Fruit fly (Drosophila melanogaster) whole organism, embryonic: ENCODE results near the gene ddbt.

Experiments used
- Blimp-1 ChIP-seq: fragments of 200-800 bp; sonication (Bioruptor generic); optimal IDR thresholded peaks from 3 replicates; lab custom pipeline; 2018; ENCODE audit warnings: missing biosample characterization, missing genetic modification characterization, mild to moderate bottlenecking, moderate library complexity, missing genetic modification reagents
- BtbVII ChIP-seq: fragments of 200-800 bp; sonication (Bioruptor generic); optimal IDR thresholded peaks from 3 replicates; lab custom pipeline; 2017; ENCODE audit warnings: missing biosample characterization, mild to moderate bottlenecking, missing genetic modification characterization
- CG1024 ChIP-seq: fragments of 200-800 bp; sonication (Bioruptor generic); IDR thresholded peaks from 2 replicates; pipeline ENCODE4 v1.3.6; 2022; ENCODE audit warnings: missing biosample characterization, missing genetic modification characterization
- CG10462 ChIP-seq: fragments of 200-800 bp; sonication (Bioruptor generic); optimal IDR thresholded peaks from 2 replicates; lab custom pipeline; 2016; ENCODE audit warnings: missing biosample characterization, missing genetic modification characterization
- CG12299 ChIP-seq: fragments of 200-800 bp; sonication (Bioruptor generic); optimal IDR thresholded peaks from 2 replicates; lab custom pipeline; 2018; ENCODE audit warnings: missing biosample characterization, mild to moderate bottlenecking, missing genetic modification characterization
- CG1233 ChIP-seq: fragments of 200-800 bp; sonication (Bioruptor generic); optimal IDR thresholded peaks from 4 replicates; lab custom pipeline; 2018; ENCODE audit warnings: missing biosample characterization, mild to moderate bottlenecking, missing genetic modification characterization
- CG12769 ChIP-seq: fragments of 200-800 bp; sonication (Bioruptor generic); optimal IDR thresholded peaks from 2 replicates; lab custom pipeline; 2019; ENCODE audit warnings: missing biosample characterization, mild to moderate bottlenecking, missing genetic modification characterization, moderate library complexity
- CG17802 ChIP-seq: fragments of 200-800 bp; sonication (Bioruptor generic); optimal IDR thresholded peaks from 2 replicates; lab custom pipeline; 2018; ENCODE audit warnings: missing biosample characterization, mild to moderate bottlenecking, missing genetic modification characterization, moderate library complexity
- CG17912 ChIP-seq: fragments of 200-800 bp; sonication (Bioruptor generic); optimal IDR thresholded peaks from 2 replicates; lab custom pipeline; 2018; ENCODE audit warnings: missing biosample characterization, mild to moderate bottlenecking, missing genetic modification characterization
- CG30020 ChIP-seq: fragments of 200-800 bp; optimal IDR thresholded peaks from 2 replicates; lab custom pipeline; 2019; ENCODE audit warnings: missing biosample characterization, mild to moderate bottlenecking, missing genetic modification characterization, moderate library complexity
- CG5245 ChIP-seq: fragments of 200-800 bp; sonication (Bioruptor generic); optimal IDR thresholded peaks from 3 replicates; lab custom pipeline; 2016; ENCODE audit warnings: missing biosample characterization, missing genetic modification characterization
- CG6254 ChIP-seq: fragments of 200-800 bp; sonication (Bioruptor generic); optimal IDR thresholded peaks from 3 replicates; lab custom pipeline; 2017; ENCODE audit warnings: mild to moderate bottlenecking, missing biosample characterization, missing genetic modification reagents, missing genetic modification characterization
- CG9817 ChIP-seq: fragments of 200-800 bp; sonication (Bioruptor generic); optimal IDR thresholded peaks from 2 replicates; lab custom pipeline; 2018; ENCODE audit warnings: missing biosample characterization, mild to moderate bottlenecking, missing genetic modification characterization, moderate library complexity
- CoRest ChIP-seq: fragments of 200-800 bp; sonication (Bioruptor generic); optimal IDR thresholded peaks from 3 replicates; lab custom pipeline; 2018; ENCODE audit warnings: missing biosample characterization, mild to moderate bottlenecking, missing genetic modification characterization, moderate library complexity
- D19A ChIP-seq: fragments of 200-800 bp; optimal IDR thresholded peaks from 3 replicates; lab custom pipeline; 2019; ENCODE audit warnings: missing biosample characterization, mild to moderate bottlenecking, missing genetic modification characterization, moderate library complexity
- Dad ChIP-seq: fragments of 200-800 bp; sonication (Bioruptor generic); optimal IDR thresholded peaks from 3 replicates; lab custom pipeline; 2016; ENCODE audit warnings: missing biosample characterization, missing genetic modification characterization
- Deaf1 ChIP-seq: fragments of 200-800 bp; optimal IDR thresholded peaks from 3 replicates; lab custom pipeline; 2019; ENCODE audit warnings: missing biosample characterization, mild to moderate bottlenecking, missing genetic modification characterization, moderate library complexity
- Dek ChIP-seq: fragments of 200-800 bp; sonication (Bioruptor generic); optimal IDR thresholded peaks from 3 replicates; lab custom pipeline; 2019; ENCODE audit warnings: missing biosample characterization, mild to moderate bottlenecking, missing genetic modification characterization, moderate library complexity
- Dip2 ChIP-seq: fragments of 200-800 bp; sonication (Bioruptor generic); IDR thresholded peaks from 2 replicates; pipeline ENCODE4 v1.3.6; 2022; ENCODE audit warnings: missing biosample characterization, missing genetic modification characterization
- Doc3 ChIP-seq: fragments of 200-800 bp; sonication (Bioruptor generic); IDR thresholded peaks from 3 replicates; pipeline ENCODE4 v1.3.6; 2022; ENCODE audit warnings: missing biosample characterization, missing genetic modification characterization; ENCODE audit not compliant: partially characterized antibody
- Elba2 ChIP-seq: fragments of 200-800 bp; sonication (Bioruptor generic); optimal IDR thresholded peaks from 3 replicates; lab custom pipeline; 2016; ENCODE audit warnings: missing biosample characterization, missing genetic modification characterization
- Gsc ChIP-seq: fragments of 200-800 bp; sonication (Bioruptor generic); IDR thresholded peaks from 2 replicates; pipeline ENCODE4 v1.3.6; 2022; ENCODE audit warnings: missing biosample characterization, missing genetic modification characterization
- Hmr ChIP-seq: fragments of 200-800 bp; sonication (Bioruptor generic); optimal IDR thresholded peaks from 3 replicates; lab custom pipeline; 2017; ENCODE audit warnings: mild to moderate bottlenecking, missing biosample characterization, missing genetic modification reagents, missing genetic modification characterization
- Hr39 ChIP-seq: fragments of >200 bp; optimal IDR thresholded peaks from 2 replicates; lab custom pipeline; 2017
- MBD-R2 ChIP-seq: fragments of 200-800 bp; sonication (Bioruptor generic); IDR thresholded peaks from 2 replicates; pipeline ENCODE4 v1.3.6; 2022; ENCODE audit warnings: missing biosample characterization, missing genetic modification characterization
- NFAT ChIP-seq: fragments of 200-800 bp; sonication (Bioruptor generic); IDR thresholded peaks from 2 replicates; pipeline ENCODE4 v1.3.6; 2022; ENCODE audit warnings: missing biosample characterization, missing genetic modification characterization
- Pdp1 ChIP-seq, 2 experiments: fragments of 200-800 bp; sonication (Bioruptor generic); optimal IDR thresholded peaks; 3 replicates each; lab custom pipeline; 2016; ENCODE audit warnings: missing biosample characterization in 2 of 2, missing genetic modification characterization in 2 of 2, mild to moderate bottlenecking in 1 of 2, moderate library complexity in 1 of 2
- Ravus ChIP-seq: fragments of 200-800 bp; sonication (Bioruptor generic); IDR thresholded peaks from 2 replicates; pipeline ENCODE4 v1.3.6; 2022; ENCODE audit warnings: missing biosample characterization, missing genetic modification characterization
- Rfx ChIP-seq: fragments of 200-800 bp; sonication (Bioruptor generic); IDR thresholded peaks from 2 replicates; pipeline ENCODE4 v1.3.6; 2022; ENCODE audit warnings: missing biosample characterization, missing genetic modification characterization
- Scr ChIP-seq: fragments of 200-800 bp; sonication (Bioruptor generic); IDR thresholded peaks from 2 replicates; pipeline ENCODE4 v1.3.6; 2022; ENCODE audit warnings: missing biosample characterization, missing genetic modification characterization; ENCODE audit not compliant: partially characterized antibody
- Side ChIP-seq: fragments of 200-800 bp; sonication (Bioruptor generic); optimal IDR thresholded peaks from 2 replicates; lab custom pipeline; 2016; ENCODE audit warnings: missing biosample characterization, missing genetic modification characterization
- Sry-δ ChIP-seq: fragments of 200-800 bp; sonication (Bioruptor generic); optimal IDR thresholded peaks from 2 replicates; lab custom pipeline; 2016; ENCODE audit warnings: missing biosample characterization, missing genetic modification characterization
- ash1 ChIP-seq: fragments of 200-800 bp; sonication (Bioruptor generic); optimal IDR thresholded peaks from 2 replicates; lab custom pipeline; 2018; ENCODE audit warnings: missing biosample characterization, mild to moderate bottlenecking, missing genetic modification characterization
- bsh ChIP-seq, 2 experiments: fragments of 200-800 bp; sonication (Bioruptor generic); optimal IDR thresholded peaks; 2 replicates each; lab custom pipeline; 2017 to 2018; ENCODE audit warnings: mild to moderate bottlenecking in 2 of 2, missing biosample characterization in 2 of 2, missing genetic modification characterization in 2 of 2, moderate library complexity in 1 of 2
- cas ChIP-seq: fragments of 200-800 bp; sonication (Bioruptor generic); IDR thresholded peaks from 2 replicates; pipeline ENCODE4 v1.3.6; 2022; ENCODE audit warnings: missing biosample characterization, missing genetic modification characterization
- cato ChIP-seq: fragments of 200-800 bp; sonication (Bioruptor generic); optimal IDR thresholded peaks from 2 replicates; lab custom pipeline; 2016; ENCODE audit warnings: missing biosample characterization, missing genetic modification characterization, borderline replicate concordance
- chm ChIP-seq: fragments of 200-800 bp; sonication (Bioruptor generic); IDR thresholded peaks from 2 replicates; pipeline ENCODE4 v1.3.6; 2022; ENCODE audit warnings: missing biosample characterization, missing genetic modification characterization
- ci ChIP-seq: fragments of 200-800 bp; sonication (Bioruptor generic); IDR thresholded peaks from 3 replicates; pipeline ENCODE4 v1.3.6; 2022; ENCODE audit warnings: missing biosample characterization, missing genetic modification characterization
- crc ChIP-seq: fragments of 200-800 bp; sonication (Bioruptor generic); optimal IDR thresholded peaks from 2 replicates; lab custom pipeline; 2016; ENCODE audit warnings: missing biosample characterization, missing genetic modification characterization
- gce ChIP-seq: fragments of 200-800 bp; sonication (Bioruptor generic); IDR thresholded peaks from 3 replicates; pipeline ENCODE4 v1.3.6; 2022; ENCODE audit warnings: missing biosample characterization, missing genetic modification characterization
- gcm2 ChIP-seq: fragments of 200-800 bp; sonication (Bioruptor generic); optimal IDR thresholded peaks from 2 replicates; lab custom pipeline; 2016; ENCODE audit warnings: missing biosample characterization, missing genetic modification characterization
- nerfin-1 ChIP-seq: fragments of 200-800 bp; sonication (Bioruptor generic); optimal IDR thresholded peaks from 3 replicates; lab custom pipeline; 2019; ENCODE audit warnings: missing biosample characterization, mild to moderate bottlenecking, missing genetic modification characterization, moderate library complexity
- odd ChIP-seq: fragments of 200-800 bp; sonication (Bioruptor generic); optimal IDR thresholded peaks from 2 replicates; lab custom pipeline; 2017; ENCODE audit warnings: missing biosample characterization, mild to moderate bottlenecking, missing genetic modification characterization
- pan ChIP-seq, 4 experiments: fragments of >200 bp in 3 of 4; fragments of 200-800 bp in 1 of 4; sonication (Bioruptor generic) in 1 of 4; optimal IDR thresholded peaks in 3 of 4; IDR thresholded peaks in 1 of 4; 2 replicates each; pipeline versions ENCODE4 v1.3.6 to Lab custom; 2017 to 2022; ENCODE audit warnings: missing biosample characterization in 2 of 4, missing genetic modification characterization in 2 of 4, mixed read lengths in 1 of 4
- slp2 ChIP-seq: fragments of 200-800 bp; sonication (Bioruptor generic); optimal IDR thresholded peaks from 2 replicates; lab custom pipeline; 2016; ENCODE audit warnings: missing biosample characterization, missing genetic modification characterization
- stwl ChIP-seq: fragments of 200-800 bp; sonication (Bioruptor generic); optimal IDR thresholded peaks from 3 replicates; lab custom pipeline; 2018; ENCODE audit warnings: missing biosample characterization, mild to moderate bottlenecking, missing genetic modification characterization, moderate library complexity
- ttk ChIP-seq: fragments of 200-800 bp; sonication (Bioruptor generic); IDR thresholded peaks from 2 replicates; pipeline ENCODE4 v2.1.2; 2022; ENCODE audit warnings: missing biosample characterization, missing genetic modification characterization

ddbt gene

DNA sequence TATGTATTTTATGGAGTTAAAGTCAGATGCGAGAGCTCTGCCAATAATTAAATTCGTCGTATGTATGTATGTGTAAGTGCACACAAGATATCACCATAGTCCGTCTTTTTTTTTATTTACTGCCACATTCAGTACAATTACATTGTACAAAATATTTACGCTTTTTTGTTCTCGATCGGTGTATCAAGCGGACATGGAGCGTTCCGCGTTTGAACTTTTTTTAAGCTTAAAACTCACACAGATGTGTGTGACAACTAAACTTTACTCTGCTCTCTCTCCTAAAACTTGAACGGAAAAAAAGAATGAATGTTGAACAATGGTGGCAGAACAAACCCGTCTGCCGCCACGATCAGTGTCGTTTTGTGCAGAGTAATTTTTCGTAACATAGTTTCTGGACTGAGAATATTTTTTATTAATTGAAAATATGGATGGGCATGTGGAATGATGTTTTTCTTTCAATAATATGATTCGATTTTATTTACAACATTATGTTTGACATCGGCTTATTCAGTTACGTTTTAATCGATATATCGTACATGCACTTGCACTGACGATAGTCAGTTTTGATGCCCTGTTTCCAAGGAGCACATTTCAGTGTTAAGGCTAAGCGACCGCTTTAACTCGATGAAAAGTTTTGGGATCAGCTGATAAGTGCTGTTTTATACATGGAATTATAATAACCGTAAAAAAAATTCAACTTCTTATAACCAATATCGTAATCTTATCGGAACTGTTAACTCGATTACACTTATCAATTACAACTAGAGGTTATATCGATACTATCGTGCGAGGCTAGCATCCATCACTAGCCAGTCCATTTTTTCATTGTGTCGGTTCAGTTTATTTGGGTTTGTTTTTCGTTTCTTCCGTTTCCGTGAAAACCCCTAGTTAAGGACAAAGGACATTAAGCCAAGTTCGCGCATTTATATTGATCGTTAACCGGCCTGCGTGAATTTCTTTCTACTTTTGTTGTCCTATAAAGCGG is 30.1 kb downstream of the ddbt start, which contains the start of gene mth (continued):
- TF ChIP-seq D19A (tag; lab: Kevin White, UChicago) (peak; percentile 1), cato (GFP tag; lab: Kevin White, UChicago) (no peak), gce (0 out of 3 replicates have a peak, but pooled peaks have one; percentile 30), gcm2 (GFP tag; lab: Kevin White, UChicago) (no peak), stwl (tag; lab: Kevin White, UChicago) (peak; percentile 81), CG10462 (GFP tag; lab: Kevin White, UChicago) (peak; percentile 24), Deaf1 (tag; lab: Kevin White, UChicago) (peak; percentile 25), Hr39 (lab: Kevin White, UChicago) (no peak), CG12769 (tag; lab: Kevin White, UChicago) (peak; percentile 49), bsh (GFP tag; optimal IDR thresholded peaks at IDR 0.05; lab: Kevin White, UChicago) (peak in 1 of 2 experiments; percentile 47), cas (no peak), Blimp-1 (GFP tag; lab: Kevin White, UChicago) (peak; percentile 9), Elba2 (no peak), Doc3 (GFP tag; lab: Robert Waterston, UW) (peak; percentile 99), CoRest (tag; lab: Kevin White, UChicago) (peak; percentile 66), Side (no peak), Dad (peak; percentile 48), MBD-R2 (GFP tag; lab: Robert Waterston, UW) (peak; percentile 43), pan (optimal IDR thresholded peaks at IDR 0.05; lab: Kevin White, UChicago) (no peak), pan (GFP tag; optimal IDR thresholded peaks at IDR 0.05 in 1 of 2, IDR thresholded peaks at IDR 0.05 in 1 of 2) (peak in 1 of 2 experiments; percentile 22), ci (GFP tag; lab: Robert Waterston, UW) (0 out of 3 replicates have a peak, but pooled peaks have one; percentile 45), Sry-δ (peak; percentile 98), CG1233 (GFP tag; lab: Kevin White, UChicago) (no peak), Scr (peak; percentile 99), ttk (GFP tag; lab: Robert Waterston, UW) (no peak), Hmr (GFP tag; lab: Kevin White, UChicago) (peak; percentile 65), Pdp1 (GFP tag; optimal IDR thresholded peaks at IDR 0.05; lab: Kevin White, UChicago) (peak; percentile 50 to 64), nerfin-1 (peak; percentile 13), slp2 (GFP tag; lab: Kevin White, UChicago) (peak; percentile 15), CG5245 (GFP tag; lab: Kevin White, UChicago) (no peak), CG30020 (peak; percentile 89), Rfx (GFP tag; lab: Robert Waterston, UW) (peak; percentile 53; the same call in 1 of the 2 replicates), CG17912 (no peak), Dip2 (no peak), odd (GFP tag; lab: Kevin White, UChicago) (no peak), chm (GFP tag; lab: Robert Waterston, UW) (0 out of 2 replicates have a peak, but pooled peaks have one; percentile 28), NFAT (GFP tag; lab: Robert Waterston, UW) (no peak), CG12299 (tag; lab: Kevin White, UChicago) (no peak), ash1 (no peak), Dek (peak; percentile 24), Ravus (GFP tag; lab: Robert Waterston, UW) (no peak), BtbVII (GFP tag; lab: Kevin White, UChicago) (peak; percentile 11), CG9817 (tag; lab: Kevin White, UChicago) (peak; percentile 49), Gsc (no peak), CG6254 (GFP tag; lab: Kevin White, UChicago) (no peak), crc (GFP tag; lab: Kevin White, UChicago) (no peak), CG1024 (GFP tag; lab: Robert Waterston, UW) (no peak), CG17802 (tag; lab: Kevin White, UChicago) (peak; percentile 92)
